Worm (Caenorhabditis elegans) whole organism, L4 larva: ENCODE measurements around the gene cnk-1.

ENCODE experiments used
- D1046.2 ChIP-seq: fragments of 200-800 bp; sonication (Bioruptor generic); IDR thresholded peaks from 2 replicates; pipeline ENCODE4 v1.3.6; 2022; ENCODE audit warnings: missing genetic modification characterization, missing compliant biosample characterization
- F10B5.3 ChIP-seq: sonication (generic microtip); optimal IDR thresholded peaks from 2 replicates; lab custom pipeline; 2016; ENCODE audit warnings: mild to moderate bottlenecking, missing genetic modification characterization, missing compliant biosample characterization
- F44E2.7 ChIP-seq: fragments of 200-800 bp; sonication (Bioruptor generic); IDR thresholded peaks from 2 replicates; pipeline ENCODE4 v2.1.2; 2022; ENCODE audit warnings: missing genetic modification characterization, missing compliant biosample characterization
- R02D3.7 ChIP-seq: fragments of 150-350 bp; sonication (generic microtip); optimal IDR thresholded peaks from 3 replicates; lab custom pipeline; 2014; ENCODE audit warnings: missing biosample characterization, missing genetic modification characterization
- T20F7.1 ChIP-seq: fragments of 200-800 bp; sonication (Bioruptor generic); optimal IDR thresholded peaks from 2 replicates; lab custom pipeline; 2018; ENCODE audit warnings: mild to moderate bottlenecking, missing genetic modification characterization, missing compliant biosample characterization
- Y105C5A.15 ChIP-seq: fragments of 200-800 bp; sonication (Bioruptor generic); IDR thresholded peaks from 2 replicates; pipeline ENCODE4 v1.3.6; 2022; ENCODE audit warnings: missing genetic modification characterization, missing compliant biosample characterization
- Y5F2A.4 ChIP-seq: fragments of 200-800 bp; sonication (Bioruptor generic); optimal IDR thresholded peaks from 2 replicates; lab custom pipeline; 2018; ENCODE audit warnings: mild to moderate bottlenecking, missing genetic modification characterization, missing compliant biosample characterization
- ama-1 ChIP-seq: fragments of 150-350 bp; optimal IDR thresholded peaks from 2 replicates; lab custom pipeline; 2014; ENCODE audit warnings: inconsistent platforms, mixed read lengths
- arid-1 ChIP-seq: fragments of 200-800 bp; sonication (Bioruptor generic); conservative IDR thresholded peaks from 2 replicates; pipeline ENCODE4 v1.3.6; 2022; ENCODE audit warnings: missing genetic modification reagents, missing genetic modification characterization, missing compliant biosample characterization
- ceh-28 ChIP-seq: fragments of 150-350 bp; optimal IDR thresholded peaks from 2 replicates; lab custom pipeline; 2014; ENCODE audit warnings: missing biosample characterization, missing genetic modification reagents, missing genetic modification characterization
- ceh-32 ChIP-seq: sonication (generic microtip); optimal IDR thresholded peaks from 2 replicates; lab custom pipeline; 2016; ENCODE audit warnings: mild to moderate bottlenecking, missing genetic modification characterization, missing compliant biosample characterization; ENCODE audit not compliant: poor library complexity
- ceh-44 ChIP-seq: fragments of 200-800 bp; sonication (Bioruptor generic); IDR thresholded peaks from 2 replicates; pipeline ENCODE4 v1.3.6; 2022; ENCODE audit warnings: missing genetic modification reagents, missing genetic modification characterization, missing compliant biosample characterization
- ceh-82 ChIP-seq: sonication (generic microtip); optimal IDR thresholded peaks from 2 replicates; lab custom pipeline; 2017; ENCODE audit warnings: missing biosample characterization, missing genetic modification characterization
- ces-1 ChIP-seq: fragments of 150-350 bp; sonication (generic microtip); optimal IDR thresholded peaks from 4 replicates; lab custom pipeline; 2014; ENCODE audit warnings: missing biosample characterization, missing genetic modification reagents, missing genetic modification characterization
- cey-2 ChIP-seq: sonication (generic microtip); optimal IDR thresholded peaks from 3 replicates; lab custom pipeline; 2017; ENCODE audit warnings: missing genetic modification characterization, mild to moderate bottlenecking, missing compliant biosample characterization, antibody characterized with exemption, borderline replicate concordance; ENCODE audit not compliant: insufficient read depth
- daf-12 ChIP-seq: fragments of 150-350 bp; optimal IDR thresholded peaks from 2 replicates; lab custom pipeline; 2014; ENCODE audit warnings: missing biosample characterization, missing genetic modification reagents, missing genetic modification characterization
- dmd-6 ChIP-seq: fragments of 200-800 bp; sonication (Bioruptor generic); IDR thresholded peaks from 2 replicates; pipeline ENCODE4 v1.3.6; 2022; ENCODE audit warnings: missing genetic modification reagents, missing genetic modification characterization, missing compliant biosample characterization
- dmd-9 ChIP-seq: fragments of 200-800 bp; sonication (Bioruptor generic); IDR thresholded peaks from 2 replicates; pipeline ENCODE4 v1.3.6; 2022; ENCODE audit warnings: missing genetic modification reagents, missing genetic modification characterization, missing compliant biosample characterization
- egl-27 ChIP-seq: sonication (generic microtip); optimal IDR thresholded peaks from 3 replicates; lab custom pipeline; 2017; ENCODE audit warnings: missing biosample characterization, missing genetic modification reagents, missing genetic modification characterization
- egl-43 ChIP-seq: fragments of 200-800 bp; sonication (Bioruptor generic); IDR thresholded peaks from 2 replicates; pipeline ENCODE4 v1.3.6; 2022; ENCODE audit warnings: missing genetic modification reagents, missing genetic modification characterization, missing compliant biosample characterization
- fos-1 ChIP-seq: fragments of 150-350 bp; optimal IDR thresholded peaks from 2 replicates; lab custom pipeline; 2014; ENCODE audit warnings: missing biosample characterization, missing genetic modification characterization
- hif-1 ChIP-seq, 2 experiments: sonication (generic microtip); optimal IDR thresholded peaks; 2 replicates each; lab custom pipeline; 2016 to 2017; ENCODE audit warnings: missing compliant biosample characterization in 2 of 2, missing genetic modification characterization in 2 of 2, missing genetic modification reagents in 2 of 2, missing genotype in 2 of 2, mild to moderate bottlenecking in 1 of 2
- hlh-11 ChIP-seq: fragments of 200-800 bp; sonication (Bioruptor generic); optimal IDR thresholded peaks from 2 replicates; lab custom pipeline; 2018; ENCODE audit warnings: mild to moderate bottlenecking, missing genetic modification characterization, missing compliant biosample characterization
- hlh-30 ChIP-seq: sonication (generic microtip); optimal IDR thresholded peaks from 2 replicates; lab custom pipeline; 2017; ENCODE audit warnings: antibody characterized with exemption, mild to moderate bottlenecking, missing genetic modification characterization, missing compliant biosample characterization; ENCODE audit not compliant: insufficient read depth
- lim-7 ChIP-seq: fragments of 200-800 bp; sonication (Bioruptor generic); IDR thresholded peaks from 2 replicates; pipeline ENCODE4 v1.3.6; 2022; ENCODE audit warnings: missing genetic modification characterization, missing compliant biosample characterization
- lin-15B ChIP-seq: fragments of 150-350 bp; sonication (generic microtip); optimal IDR thresholded peaks from 3 replicates; lab custom pipeline; 2014; ENCODE audit warnings: missing biosample characterization, missing genetic modification characterization
- lin-29 ChIP-seq: fragments of 200-800 bp; sonication (Bioruptor generic); IDR thresholded peaks from 2 replicates; pipeline ENCODE4 v1.3.6; 2022; ENCODE audit warnings: missing genetic modification reagents, missing genetic modification characterization, missing compliant biosample characterization
- lin-38 ChIP-seq: fragments of 200-800 bp; sonication (Bioruptor generic); IDR thresholded peaks from 2 replicates; pipeline ENCODE4 v1.3.6; 2022; ENCODE audit warnings: missing genetic modification reagents, missing genetic modification characterization, missing compliant biosample characterization
- lir-3 ChIP-seq: sonication (generic microtip); optimal IDR thresholded peaks from 2 replicates; lab custom pipeline; 2016; ENCODE audit warnings: mild to moderate bottlenecking, missing genetic modification characterization, missing compliant biosample characterization
- mep-1 ChIP-seq: fragments of 150-350 bp; sonication (generic microtip); optimal IDR thresholded peaks from 3 replicates; lab custom pipeline; 2014; ENCODE audit warnings: missing biosample characterization, missing genetic modification characterization
- mes-2 ChIP-seq: sonication (generic microtip); optimal IDR thresholded peaks from 2 replicates; lab custom pipeline; 2016; ENCODE audit warnings: missing genotype, mild to moderate bottlenecking, missing genetic modification characterization, missing compliant biosample characterization; ENCODE audit not compliant: poor library complexity, severe bottlenecking
- mxl-3 ChIP-seq: fragments of 200-800 bp; sonication (Bioruptor generic); optimal IDR thresholded peaks from 2 replicates; lab custom pipeline; 2018; ENCODE audit warnings: mild to moderate bottlenecking, missing genetic modification characterization, missing compliant biosample characterization
- nhr-28 ChIP-seq: fragments of 150-350 bp; optimal IDR thresholded peaks from 2 replicates; lab custom pipeline; 2014; ENCODE audit warnings: missing biosample characterization, missing genetic modification characterization
- nhr-41 ChIP-seq: fragments of 200-800 bp; sonication (Bioruptor generic); IDR thresholded peaks from 2 replicates; pipeline ENCODE4 v1.3.6; 2022; ENCODE audit warnings: missing genetic modification reagents, missing genetic modification characterization, missing compliant biosample characterization
- nhr-48 ChIP-seq: sonication (generic microtip); optimal IDR thresholded peaks from 2 replicates; lab custom pipeline; 2016; ENCODE audit warnings: mild to moderate bottlenecking, missing genetic modification characterization, missing compliant biosample characterization
- nhr-77 ChIP-seq: fragments of 150-350 bp; optimal IDR thresholded peaks from 2 replicates; lab custom pipeline; 2014; ENCODE audit warnings: missing biosample characterization, missing genetic modification characterization
- pha-4 ChIP-seq, 2 experiments: fragments of 150-350 bp in 1 of 2; fragments of 200-800 bp in 1 of 2; sonication (Bioruptor generic) in 1 of 2; IDR thresholded peaks in 1 of 2; optimal IDR thresholded peaks in 1 of 2; 2 replicates each; pipeline versions ENCODE4 v1.3.6 to Lab custom; 2014 to 2022; ENCODE audit warnings: missing genetic modification characterization in 2 of 2, missing genetic modification reagents in 2 of 2, missing biosample characterization in 1 of 2, missing compliant biosample characterization in 1 of 2
- pqm-1 ChIP-seq: sonication (generic microtip); optimal IDR thresholded peaks from 2 replicates; lab custom pipeline; 2017; ENCODE audit warnings: missing biosample characterization, missing genetic modification characterization
- set-16 ChIP-seq: fragments of 200-800 bp; sonication (Bioruptor generic); IDR thresholded peaks from 2 replicates; pipeline ENCODE4 v1.3.6; 2022; ENCODE audit warnings: missing genetic modification reagents, missing genetic modification characterization, missing compliant biosample characterization
- skn-1 ChIP-seq: fragments of 150-350 bp; optimal IDR thresholded peaks from 2 replicates; lab custom pipeline; 2014; ENCODE audit warnings: missing biosample characterization, missing genetic modification characterization
- snpc-1.2 ChIP-seq: fragments of 200-800 bp; sonication (Bioruptor generic); IDR thresholded peaks from 2 replicates; pipeline ENCODE4 v1.3.6; 2022; ENCODE audit warnings: missing genetic modification reagents, missing genetic modification characterization, missing compliant biosample characterization
- spr-1 ChIP-seq: sonication (generic microtip); optimal IDR thresholded peaks from 2 replicates; lab custom pipeline; 2016; ENCODE audit warnings: mild to moderate bottlenecking, missing genetic modification characterization, missing compliant biosample characterization
- tag-97 ChIP-seq: fragments of 200-800 bp; sonication (Bioruptor generic); IDR thresholded peaks from 2 replicates; pipeline ENCODE4 v1.3.6; 2022; ENCODE audit warnings: missing genetic modification characterization, missing compliant biosample characterization
- tra-1 ChIP-seq: fragments of 200-800 bp; sonication (Bioruptor generic); IDR thresholded peaks from 2 replicates; pipeline ENCODE4 v1.3.6; 2022; ENCODE audit warnings: missing genetic modification reagents, missing genetic modification characterization, missing compliant biosample characterization
- unc-39 ChIP-seq: sonication (generic microtip); optimal IDR thresholded peaks from 2 replicates; lab custom pipeline; 2017; ENCODE audit warnings: missing biosample characterization, missing genetic modification characterization
- unc-62 ChIP-seq, 3 experiments: fragments of 150-350 bp in 1 of 3; sonication (generic microtip); optimal IDR thresholded peaks in 2 of 3; peaks in 1 of 3; 1 replicate in 1 of 3; 2 replicates in 2 of 3; lab custom pipeline; 2014 to 2017; ENCODE audit warnings: missing biosample characterization in 3 of 3, missing genetic modification characterization in 3 of 3, missing genetic modification reagents in 3 of 3, missing genotype in 1 of 3
- vab-7 ChIP-seq: fragments of 200-800 bp; sonication (Bioruptor generic); IDR thresholded peaks from 2 replicates; pipeline ENCODE4 v1.3.6; 2022; ENCODE audit warnings: missing genetic modification reagents, missing genetic modification characterization, missing compliant biosample characterization
- zfp-3 ChIP-seq: fragments of 200-800 bp; sonication (Bioruptor generic); conservative IDR thresholded peaks from 2 replicates; pipeline ENCODE4 v1.3.6; 2022; ENCODE audit warnings: missing genetic modification reagents, missing genetic modification characterization, missing compliant biosample characterization
- zip-11 ChIP-seq: fragments of 200-800 bp; sonication (Bioruptor generic); IDR thresholded peaks from 2 replicates; pipeline ENCODE4 v1.3.6; 2022; ENCODE audit warnings: missing genetic modification characterization, missing compliant biosample characterization

Gene cnk-1

DNA sequence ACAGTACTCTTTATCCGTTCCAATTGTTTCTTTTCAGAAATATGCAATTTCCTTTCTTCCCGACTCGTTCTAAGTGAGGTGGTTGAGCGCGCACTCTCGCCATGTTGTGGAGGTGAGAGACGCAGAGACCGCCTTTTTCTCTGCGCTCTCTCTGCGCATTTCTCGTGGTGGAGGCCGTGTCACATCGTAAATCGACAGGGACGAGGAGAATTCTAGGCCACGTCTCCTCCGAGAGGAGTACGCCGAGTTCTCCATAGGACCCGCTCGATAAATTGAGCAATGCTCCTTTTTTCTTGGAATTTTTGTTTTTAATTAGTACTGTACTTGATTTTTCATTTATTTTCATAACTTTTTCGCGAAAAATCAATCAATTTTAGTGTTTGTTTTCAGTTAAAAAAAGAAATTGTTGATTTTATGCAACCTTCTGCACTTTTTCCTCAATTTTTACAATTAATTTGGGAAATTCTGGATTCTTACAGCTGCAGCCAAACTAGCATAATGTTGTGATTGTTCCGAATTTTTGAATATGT is at the start of gene cnk-1:
Gene cnk-1 (plus strand): TSS at position 480 of the 530 bp plus-strand sequence.
- TF ChIP-seq F10B5.3 (tag; lab: Kevin White, UChicago) (no peak), cey-2 (tag; lab: Kevin White, UChicago) (no peak), hlh-30 (tag; lab: Kevin White, UChicago) (peak; percentile 66), arid-1 (peak; percentile 96), Y5F2A.4 (GFP tag; lab: Kevin White, UChicago) (no peak), tra-1 (GFP tag; lab: Robert Waterston, UW) (peak; percentile 99), ceh-28 (no peak), D1046.2 (GFP tag; lab: Robert Waterston, UW) (peak; percentile 97), Y105C5A.15 (0 out of 2 replicates have a peak, but pooled peaks have one; percentile 57), zfp-3 (GFP tag; lab: Robert Waterston, UW) (peak; percentile 98), mes-2 (tag; lab: Kevin White, UChicago) (peak; percentile 99), lim-7 (no peak; the same call in 1 of the 2 replicates), skn-1 (tag; lab: Kevin White, UChicago) (no peak), fos-1 (tag; lab: Kevin White, UChicago) (no peak), hlh-11 (tag; lab: Kevin White, UChicago) (peak; percentile 69), R02D3.7 (tag; lab: Kevin White, UChicago) (peak; percentile 36), ceh-44 (GFP tag; lab: Robert Waterston, UW) (peak; percentile 99), daf-12 (no peak), unc-62 (GFP tag; optimal IDR thresholded peaks at IDR 0.05 in 1 of 2; lab: Kevin White, UChicago) (no peak), unc-62 (tag; optimal IDR thresholded peaks at IDR 0.05; lab: Kevin White, UChicago) (no peak), dmd-9 (peak; percentile 100), ceh-82 (tag; lab: Kevin White, UChicago) (no peak), ama-1 (lab: Kevin White, UChicago) (no peak), pha-4 (GFP tag; IDR thresholded peaks at IDR 0.05; lab: Robert Waterston, UW) (peak; percentile 95), pha-4 (tag; optimal IDR thresholded peaks at IDR 0.05; lab: Kevin White, UChicago) (no peak), lin-29 (GFP tag; lab: Robert Waterston, UW) (peak; percentile 87), zip-11 (GFP tag; lab: Robert Waterston, UW) (no peak), lin-15B (tag; lab: Kevin White, UChicago) (peak; percentile 15), lin-38 (GFP tag; lab: Robert Waterston, UW) (peak; percentile 98), F44E2.7 (GFP tag; lab: Robert Waterston, UW) (no peak), lir-3 (no peak), hif-1 (tag; optimal IDR thresholded peaks at IDR 0.05; lab: Kevin White, UChicago) (peak in 1 of 2 experiments; percentile 90), tag-97 (GFP tag; lab: Robert Waterston, UW) (peak; percentile 98), nhr-77 (peak; percentile 6), ceh-32 (no peak), dmd-6 (GFP tag; lab: Robert Waterston, UW) (peak; percentile 98), T20F7.1 (GFP tag; lab: Kevin White, UChicago) (no peak), ces-1 (no peak), nhr-48 (tag; lab: Kevin White, UChicago) (peak; percentile 37), pqm-1 (tag; lab: Kevin White, UChicago) (no peak), vab-7 (GFP tag; lab: Robert Waterston, UW) (peak; percentile 96), set-16 (GFP tag; lab: Robert Waterston, UW) (peak; percentile 92), nhr-28 (tag; lab: Kevin White, UChicago) (no peak), spr-1 (tag; lab: Kevin White, UChicago) (no peak), mxl-3 (GFP tag; lab: Kevin White, UChicago) (peak; percentile 85), egl-27 (tag; lab: Kevin White, UChicago) (no peak), unc-39 (no peak), nhr-41 (peak; percentile 74; the same call in 1 of the 2 replicates), egl-43 (GFP tag; lab: Robert Waterston, UW) (peak; percentile 97), mep-1 (tag; lab: Kevin White, UChicago) (peak; percentile 42), snpc-1.2 (GFP tag; lab: Robert Waterston, UW) (peak; percentile 88)
